Fruit fly (Drosophila melanogaster) whole organism, embryonic: Measurements from ENCODE around the gene mRpL48.

Experiments
- Atf-2 ChIP-seq: fragments of 200-800 bp; sonication (Bioruptor generic); optimal IDR thresholded peaks from 2 replicates; lab custom pipeline; 2016; ENCODE audit warnings: missing biosample characterization, missing genetic modification characterization
- CG12299 ChIP-seq: fragments of 200-800 bp; sonication (Bioruptor generic); optimal IDR thresholded peaks from 2 replicates; lab custom pipeline; 2018; ENCODE audit warnings: missing biosample characterization, mild to moderate bottlenecking, missing genetic modification characterization
- CG32772 ChIP-seq: fragments of 200-800 bp; sonication (Bioruptor generic); IDR thresholded peaks from 2 replicates; pipeline ENCODE4 v1.3.6; 2022; ENCODE audit warnings: missing biosample characterization, missing genetic modification characterization
- ase ChIP-seq: fragments of 200-800 bp; sonication (Bioruptor generic); IDR thresholded peaks from 3 replicates; pipeline ENCODE4 v1.3.6; 2022; ENCODE audit warnings: missing biosample characterization, missing genetic modification characterization
- phol ChIP-seq: fragments of 200-800 bp; sonication (Bioruptor generic); optimal IDR thresholded peaks from 3 replicates; lab custom pipeline; 2018; ENCODE audit warnings: missing biosample characterization, mild to moderate bottlenecking, missing genetic modification characterization, moderate library complexity

DNA sequence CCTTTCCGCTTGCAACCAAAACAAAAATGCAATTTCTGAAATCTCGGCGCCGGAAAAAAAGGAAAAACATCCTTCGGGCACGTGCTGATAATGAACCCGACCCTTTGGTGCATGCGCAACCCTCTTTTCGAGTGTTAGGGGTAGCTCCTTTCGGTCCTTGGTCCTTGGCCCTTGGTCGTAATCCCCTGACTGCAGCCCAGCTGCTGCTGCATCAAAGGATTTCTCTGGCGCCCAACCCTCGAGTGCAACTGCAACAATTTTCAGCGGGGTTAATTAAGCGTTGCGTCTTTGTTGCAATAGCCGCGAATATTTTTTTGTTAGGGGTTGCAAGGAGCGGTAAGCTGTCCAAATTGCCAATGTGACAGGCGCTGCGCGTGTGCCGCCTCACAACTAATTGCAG lies 39.8 kb upstream of the mRpL48 start:
- no peak for TF ChIP-seq CG32772 (GFP tag; lab: Robert Waterston, UW)
- no peak for TF ChIP-seq Atf-2 (GFP tag; lab: Kevin White, UChicago)
- no peak for TF ChIP-seq CG12299 (tag; lab: Kevin White, UChicago)
- TF ChIP-seq phol (tag; lab: Kevin White, UChicago): no peak
- TF ChIP-seq ase (GFP tag; lab: Robert Waterston, UW): no peak
